Worm (Caenorhabditis elegans) whole organism, L3 larva: ENCODE measurements around the gene lelo-2.

Experiments used
- ZK546.5 ChIP-seq: sonication (generic microtip); optimal IDR thresholded peaks from 2 replicates; lab custom pipeline; 2017; ENCODE audit warnings: missing biosample characterization, missing genetic modification characterization
- ama-1 ChIP-seq: fragments of 150-350 bp; optimal IDR thresholded peaks from 2 replicates; lab custom pipeline; 2018
- elt-3 ChIP-seq, 3 experiments: fragments of 150-350 bp in 1 of 3; sonication (generic microtip) in 2 of 3; optimal IDR thresholded peaks; 2 replicates in 2 of 3; 4 replicates in 1 of 3; lab custom pipeline; 2014 to 2017; ENCODE audit warnings: missing biosample characterization in 3 of 3, missing genetic modification characterization in 3 of 3
- fkh-10 ChIP-seq: sonication (generic microtip); optimal IDR thresholded peaks from 2 replicates; lab custom pipeline; 2017; ENCODE audit warnings: missing biosample characterization, missing genetic modification reagents, missing genetic modification characterization
- lin-39 ChIP-seq: fragments of 150-350 bp; optimal IDR thresholded peaks from 2 replicates; lab custom pipeline; 2018; ENCODE audit warnings: missing biosample characterization, missing genetic modification reagents, missing genetic modification characterization
- nhr-12 ChIP-seq: fragments of 150-350 bp; optimal IDR thresholded peaks from 2 replicates; lab custom pipeline; 2014; ENCODE audit warnings: missing biosample characterization, missing genetic modification characterization
- nhr-237 ChIP-seq: fragments of 150-350 bp; optimal IDR thresholded peaks from 2 replicates; lab custom pipeline; 2014; ENCODE audit warnings: missing biosample characterization, missing genetic modification characterization
- skn-1 ChIP-seq: fragments of 150-350 bp; optimal IDR thresholded peaks from 2 replicates; lab custom pipeline; 2014; ENCODE audit warnings: missing biosample characterization, missing genetic modification characterization

ce11 chrIII:1446747-1447146 lies 19.7 kb upstream of the lelo-2 start:
- TF ChIP-seq fkh-10: no peak
- TF ChIP-seq skn-1 (tag; lab: Kevin White, UChicago): no peak
- TF ChIP-seq nhr-237 (tag; lab: Kevin White, UChicago): no peak
- TF ChIP-seq ama-1: no peak
- TF ChIP-seq nhr-12: no peak
- TF ChIP-seq elt-3 (tag; optimal IDR thresholded peaks at IDR 0.05; lab: Kevin White, UChicago): no peak
- no peak for TF ChIP-seq lin-39
- TF ChIP-seq ZK546.5 (tag; lab: Kevin White, UChicago): no peak
